Worm (Caenorhabditis elegans) whole organism, midembryonic: ENCODE measurements around the gene tbc-8.

Experiments used
- T22C8.4 ChIP-seq: fragments of 200-800 bp; sonication (Bioruptor generic); IDR thresholded peaks from 2 replicates; pipeline ENCODE4 v1.3.6; 2022; ENCODE audit warnings: missing genetic modification characterization, missing compliant biosample characterization
- cog-1 ChIP-seq: sonication (generic microtip); optimal IDR thresholded peaks from 2 replicates; lab custom pipeline; 2016; ENCODE audit warnings: missing genetic modification characterization, missing compliant biosample characterization
- flt-1 ChIP-seq: fragments of 200-800 bp; sonication (Bioruptor generic); IDR thresholded peaks from 2 replicates; pipeline ENCODE4 v1.3.6; 2022; ENCODE audit warnings: missing genetic modification characterization, missing compliant biosample characterization
- klf-2 ChIP-seq: fragments of 200-800 bp; sonication (Bioruptor generic); conservative IDR thresholded peaks from 2 replicates; pipeline ENCODE4 v1.3.6; 2022; ENCODE audit warnings: missing genetic modification reagents, missing genetic modification characterization, missing compliant biosample characterization
- med-1 ChIP-seq: sonication (generic microtip); optimal IDR thresholded peaks from 2 replicates; lab custom pipeline; 2017; ENCODE audit warnings: missing genetic modification characterization, mild to moderate bottlenecking, missing compliant biosample characterization, antibody characterized with exemption, missing genetic modification reagents; ENCODE audit not compliant: insufficient read depth
- ref-1 ChIP-seq: fragments of 200-800 bp; sonication (Bioruptor generic); conservative IDR thresholded peaks from 2 replicates; pipeline ENCODE4 v1.3.6; 2022; ENCODE audit warnings: missing genetic modification reagents, missing genetic modification characterization, missing compliant biosample characterization
- tab-1 ChIP-seq: fragments of 200-800 bp; sonication (Bioruptor generic); IDR thresholded peaks from 2 replicates; pipeline ENCODE4 v1.3.6; 2022; ENCODE audit warnings: missing genetic modification characterization, missing compliant biosample characterization
- ztf-23 ChIP-seq: fragments of 200-800 bp; sonication (Bioruptor generic); IDR thresholded peaks from 2 replicates; pipeline ENCODE4 v1.3.6; 2022; ENCODE audit warnings: missing genetic modification reagents, missing genetic modification characterization, missing compliant biosample characterization
- ztf-29 ChIP-seq: fragments of 200-800 bp; sonication (Bioruptor generic); IDR thresholded peaks from 2 replicates; pipeline ENCODE4 v1.3.6; 2022; ENCODE audit warnings: missing genetic modification reagents, missing genetic modification characterization, missing compliant biosample characterization

Gene tbc-8

ce11 chrIII:10330372-10331062 is 34.2 kb upstream of the tbc-8 start, which contains the start of gene nex-2:
Gene nex-2 (minus strand): TSS chrIII:10330422.
- TF ChIP-seq klf-2 (GFP tag; lab: Robert Waterston, UW) (no peak), tab-1 (GFP tag; lab: Robert Waterston, UW) (no peak), flt-1 (no peak), ref-1 (GFP tag; lab: Robert Waterston, UW) (no peak), ztf-23 (no peak), T22C8.4 (GFP tag; lab: Robert Waterston, UW) (no peak), ztf-29 (GFP tag; lab: Robert Waterston, UW) (no peak)

DNA sequence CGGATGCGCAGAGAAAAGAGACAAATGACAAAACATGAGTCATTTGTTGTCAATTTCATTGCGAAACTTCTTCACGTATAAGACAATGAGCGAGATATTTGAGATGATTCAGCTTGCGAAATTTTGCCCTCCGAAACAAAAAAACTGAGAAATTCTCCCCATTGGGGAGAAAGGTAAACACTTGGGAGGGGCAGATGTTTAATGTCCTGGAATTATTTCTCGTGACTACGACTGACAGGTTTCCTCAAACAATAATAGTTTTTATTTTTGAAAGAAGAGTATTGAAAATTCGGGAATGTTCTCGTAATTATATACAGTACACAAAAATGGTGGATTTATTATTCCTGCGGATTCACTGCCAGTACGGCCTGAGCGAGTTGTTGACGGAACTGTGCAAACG is 33.5 kb upstream of the tbc-8 start:
- TF ChIP-seq med-1 (GFP tag; lab: Kevin White, UChicago), result no peak
- TF ChIP-seq klf-2 (GFP tag; lab: Robert Waterston, UW), result no peak
- no peak for TF ChIP-seq flt-1
- TF ChIP-seq cog-1 (tag; lab: Kevin White, UChicago), result no peak
- no peak for TF ChIP-seq tab-1 (GFP tag; lab: Robert Waterston, UW)
- TF ChIP-seq ref-1 (GFP tag; lab: Robert Waterston, UW), result no peak
- no peak for TF ChIP-seq ztf-23
- no peak for TF ChIP-seq ztf-29 (GFP tag; lab: Robert Waterston, UW)
- TF ChIP-seq T22C8.4 (GFP tag; lab: Robert Waterston, UW), result no peak

- TF ChIP-seq ztf-29 (GFP tag; lab: Robert Waterston, UW) (no peak), T22C8.4 (GFP tag; lab: Robert Waterston, UW) (no peak), flt-1 (no peak), med-1 (GFP tag; lab: Kevin White, UChicago) (no peak), ztf-23 (no peak), cog-1 (tag; lab: Kevin White, UChicago) (no peak), klf-2 (GFP tag; lab: Robert Waterston, UW) (no peak), tab-1 (GFP tag; lab: Robert Waterston, UW) (no peak), ref-1 (GFP tag; lab: Robert Waterston, UW) (no peak)
Measured at ce11 chrIII:10332560-10332959, 32.2 kb upstream of the tbc-8 start, which contains the start of gene T07C4.12. Gene T07C4.12 (minus strand): TSS chrIII:10332660.

ce11 chrIII:10333961-10334542 is 30.7 kb upstream of the tbc-8 start, which contains the start of the genes jmjd-4 and mev-1:
Gene jmjd-4 (minus strand): TSS chrIII:10334018.
Gene mev-1 (plus strand): TSS chrIII:10334277.
- TF ChIP-seq ztf-29 (GFP tag; lab: Robert Waterston, UW), result no peak
- no peak for TF ChIP-seq ref-1 (GFP tag; lab: Robert Waterston, UW)
- TF ChIP-seq tab-1 (GFP tag; lab: Robert Waterston, UW), result no peak
- no peak for TF ChIP-seq klf-2 (GFP tag; lab: Robert Waterston, UW)
- TF ChIP-seq ztf-23, result peak; percentile 52; the same call in 1 of the 2 replicates
- no peak for TF ChIP-seq med-1 (GFP tag; lab: Kevin White, UChicago)
- TF ChIP-seq T22C8.4 (GFP tag; lab: Robert Waterston, UW), result 0 out of 2 replicates have a peak, but pooled peaks have one; percentile 19
- peak; percentile 51 for TF ChIP-seq cog-1 (tag; lab: Kevin White, UChicago)
- no peak for TF ChIP-seq flt-1

ce11 chrIII:10335086-10335485 is 29.7 kb upstream of the tbc-8 start, which contains the start of gene ced-9:
Gene ced-9 (plus strand): TSS chrIII:10335172.
- TF ChIP-seq ztf-23 (no peak), ref-1 (GFP tag; lab: Robert Waterston, UW) (no peak), flt-1 (no peak), cog-1 (tag; lab: Kevin White, UChicago) (no peak), klf-2 (GFP tag; lab: Robert Waterston, UW) (no peak), T22C8.4 (GFP tag; lab: Robert Waterston, UW) (no peak), ztf-29 (GFP tag; lab: Robert Waterston, UW) (no peak), med-1 (GFP tag; lab: Kevin White, UChicago) (no peak), tab-1 (GFP tag; lab: Robert Waterston, UW) (no peak)

ce11 chrIII:10336109-10336508 is 28.6 kb upstream of the tbc-8 start:
- TF ChIP-seq ztf-29 (GFP tag; lab: Robert Waterston, UW), result no peak
- no peak for TF ChIP-seq klf-2 (GFP tag; lab: Robert Waterston, UW)
- no peak for TF ChIP-seq ztf-23
- TF ChIP-seq cog-1 (tag; lab: Kevin White, UChicago), result no peak
- TF ChIP-seq ref-1 (GFP tag; lab: Robert Waterston, UW), result no peak
- TF ChIP-seq flt-1, result no peak
- no peak for TF ChIP-seq T22C8.4 (GFP tag; lab: Robert Waterston, UW)
- TF ChIP-seq tab-1 (GFP tag; lab: Robert Waterston, UW), result no peak
- TF ChIP-seq med-1 (GFP tag; lab: Kevin White, UChicago), result no peak

DNA sequence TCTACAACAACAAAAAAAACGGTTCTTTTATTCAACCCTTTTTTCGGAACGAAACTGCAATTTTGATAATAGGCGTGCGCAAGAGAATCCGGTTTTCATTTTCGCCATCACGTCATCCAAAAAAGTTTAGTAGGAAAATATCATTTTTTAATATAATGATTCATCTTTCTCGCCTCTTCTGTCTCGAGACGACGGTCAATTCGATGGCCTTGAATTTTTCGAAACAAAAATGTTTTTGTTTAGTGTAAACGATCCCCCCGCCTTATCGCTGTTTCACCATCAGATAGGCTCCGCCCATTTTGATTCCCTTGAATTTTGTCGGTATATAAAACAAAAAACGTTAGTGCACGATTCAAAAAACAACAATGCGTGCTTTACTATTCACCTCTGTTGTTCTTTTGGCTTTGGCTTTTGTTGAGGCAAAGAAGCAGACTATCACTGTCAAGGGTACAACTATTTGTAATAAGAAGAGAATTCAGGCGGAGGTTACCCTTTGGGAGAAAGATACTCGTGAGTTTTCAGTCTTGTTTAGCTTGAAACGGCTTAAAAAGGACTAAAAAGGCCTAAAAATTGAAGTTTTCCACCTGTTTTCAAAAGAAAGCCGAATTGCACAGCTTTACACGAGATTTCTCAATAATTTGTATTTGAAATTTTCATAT is 27.1 kb upstream of the tbc-8 start, which contains the start of gene ttr-15:
TSS of gene ttr-15 (plus strand) at position 340 of the 659 bp plus-strand sequence.
- TF ChIP-seq med-1 (GFP tag; lab: Kevin White, UChicago), result no peak
- no peak for TF ChIP-seq ztf-23
- no peak for TF ChIP-seq ref-1 (GFP tag; lab: Robert Waterston, UW)
- no peak for TF ChIP-seq tab-1 (GFP tag; lab: Robert Waterston, UW)
- no peak for TF ChIP-seq flt-1
- no peak for TF ChIP-seq ztf-29 (GFP tag; lab: Robert Waterston, UW)

DNA sequence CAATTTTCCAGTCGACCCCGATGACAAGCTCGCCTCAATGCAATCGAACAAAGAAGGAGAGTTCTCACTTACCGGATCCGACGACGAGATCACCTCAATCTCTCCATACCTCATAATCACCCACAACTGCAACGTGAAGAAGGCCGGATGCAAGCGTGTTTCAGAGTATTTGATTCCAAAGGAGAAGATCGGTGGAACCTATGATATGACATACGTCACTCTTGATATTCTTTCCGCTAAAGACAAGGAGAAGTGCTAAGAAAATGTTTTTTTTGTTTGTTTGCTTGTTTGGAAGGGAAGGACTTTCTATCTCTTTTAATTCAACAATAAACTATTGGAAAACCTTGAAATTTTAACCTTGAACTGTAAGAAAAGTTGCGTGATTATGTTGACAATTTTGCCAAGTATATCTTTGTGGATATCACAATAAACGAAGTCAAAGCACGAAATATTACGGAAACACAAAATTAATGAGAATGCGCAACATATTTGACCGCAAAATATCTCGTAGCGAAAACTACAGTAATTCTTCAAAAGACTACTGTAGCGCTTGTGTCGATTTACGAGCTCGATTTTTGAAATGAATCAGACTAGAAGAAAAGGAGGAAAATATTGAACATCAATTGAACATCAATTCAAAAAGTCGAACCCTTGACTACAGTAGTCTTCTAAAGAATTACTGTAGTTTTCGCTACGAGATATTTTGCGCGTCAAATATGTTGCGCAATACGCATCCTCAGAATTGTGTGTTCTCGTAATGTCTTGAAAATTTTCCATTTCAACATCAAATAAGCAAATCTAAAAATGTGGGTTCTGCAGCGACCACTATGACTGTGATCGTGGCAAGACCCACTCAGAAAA is 25.5 kb upstream of the tbc-8 start:
- TF ChIP-seq tab-1 (GFP tag; lab: Robert Waterston, UW) (no peak), klf-2 (GFP tag; lab: Robert Waterston, UW) (no peak), T22C8.4 (GFP tag; lab: Robert Waterston, UW) (no peak), cog-1 (tag; lab: Kevin White, UChicago) (no peak), ztf-29 (GFP tag; lab: Robert Waterston, UW) (no peak), flt-1 (no peak), ztf-23 (no peak), ref-1 (GFP tag; lab: Robert Waterston, UW) (no peak)
